Worm (Caenorhabditis elegans): Measurements from ENCODE around the gene sri-46.

The sri-46 gene

DNA sequence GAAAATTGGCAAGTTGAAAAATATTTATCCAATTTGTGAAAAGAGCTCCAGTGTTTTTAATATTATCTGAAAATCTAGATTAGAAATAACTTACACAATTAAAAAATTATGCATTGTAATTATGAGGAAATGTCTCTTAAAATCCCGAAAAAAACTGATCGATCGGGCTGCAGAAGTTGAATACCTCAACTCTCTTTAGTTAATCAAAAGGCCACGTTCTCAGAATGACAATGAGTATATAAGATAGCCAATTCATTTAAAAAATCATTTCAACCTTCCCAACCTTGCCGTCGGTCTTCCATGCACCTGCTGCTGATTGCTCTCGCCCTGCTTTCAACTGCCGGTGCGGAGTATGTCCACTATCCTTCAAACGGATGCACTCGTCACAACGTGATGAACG lies 18.8 kb upstream of the sri-46 start, which contains the start of gene T02H6.4:
Gene T02H6.4, plus strand, starts transcription at position 301 of the 400 bp plus-strand sequence.
- TF ChIP-seq dpl-1 (GFP tag; optimal IDR thresholded peaks at IDR 0.05) = no peak
- no peak for TF ChIP-seq ccch-3 (GFP tag; optimal IDR thresholded peaks at IDR 0.05)
- no peak for TF ChIP-seq nfya-2 (GFP tag; IDR thresholded peaks at IDR 0.05)
- TF ChIP-seq him-1 (tag; optimal IDR thresholded peaks at IDR 0.05) = no peak
- no peak for TF ChIP-seq hlh-26 (GFP tag; conservative IDR thresholded peaks at IDR 0.05)
- no peak for TF ChIP-seq snpc-1.1 (tag; optimal IDR thresholded peaks at IDR 0.05; ENCODE audit: insufficient read depth)

DNA sequence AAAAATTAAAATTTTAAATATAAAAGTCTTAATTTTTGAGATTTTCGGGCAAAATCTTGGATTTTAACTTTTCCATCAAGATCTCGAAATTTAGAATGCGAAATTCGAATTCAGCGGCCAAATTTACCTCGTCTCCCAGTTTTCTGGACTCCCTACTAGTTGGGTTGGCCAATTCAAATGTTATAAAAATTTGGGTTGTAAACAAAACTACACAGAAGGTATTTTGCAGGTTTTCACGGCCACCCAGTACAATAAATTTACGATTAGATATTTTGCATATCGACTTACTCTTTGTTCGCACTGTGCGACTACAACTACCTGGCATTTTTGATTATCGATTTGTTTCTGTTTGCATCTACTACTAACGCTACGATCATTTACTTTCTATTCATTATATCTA lies 13.9 kb upstream of the sri-46 start, which contains the start of gene T02H6.5:
Gene T02H6.5, plus strand, starts transcription at position 301 of the 400 bp plus-strand sequence.
- TF ChIP-seq C06A6.2 (GFP tag; conservative IDR thresholded peaks at IDR 0.05) = no peak
- no peak for TF ChIP-seq ceh-40 (GFP tag; IDR thresholded peaks at IDR 0.05)
- no peak for TF ChIP-seq lsl-1 (GFP tag; optimal IDR thresholded peaks at IDR 0.05)
- no peak for TF ChIP-seq mes-4 (tag; optimal IDR thresholded peaks at IDR 0.05)
- no peak for TF ChIP-seq K12H6.12 (tag; optimal IDR thresholded peaks at IDR 0.05)
- no peak for TF ChIP-seq attf-3 (GFP tag; conservative IDR thresholded peaks at IDR 0.05)
- no peak for TF ChIP-seq snpc-4 (GFP tag; optimal IDR thresholded peaks at IDR 0.05)
- TF ChIP-seq snpc-4 (tag; optimal IDR thresholded peaks at IDR 0.05) = no peak
- TF ChIP-seq sea-2 (GFP tag; IDR thresholded peaks at IDR 0.05) = no peak
- no peak for TF ChIP-seq ama-1 (optimal IDR thresholded peaks at IDR 0.05)
- no peak for TF ChIP-seq ama-1 (GFP tag; optimal IDR thresholded peaks at IDR 0.05)
- no peak for TF ChIP-seq pbrm-1 (GFP tag; IDR thresholded peaks at IDR 0.05)

DNA sequence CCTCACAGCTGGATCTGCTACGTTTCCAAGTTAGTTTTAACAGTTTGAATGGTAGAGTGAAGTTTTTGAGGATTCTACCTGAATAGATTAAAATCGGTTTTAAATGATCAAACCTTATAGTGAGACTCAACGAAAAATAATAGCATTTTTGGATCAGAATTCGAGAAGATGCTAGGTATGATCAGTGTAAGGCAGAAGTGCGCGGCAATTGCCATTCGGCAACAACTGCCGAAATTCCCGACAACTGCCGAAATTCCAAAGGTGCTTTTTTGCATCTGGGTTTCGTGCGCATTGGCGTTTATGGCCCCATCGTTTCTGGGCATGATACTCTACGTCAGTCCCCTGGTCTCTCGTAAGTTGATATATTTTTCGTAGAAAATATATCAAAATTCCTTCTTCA lies 12.5 kb upstream of the sri-46 start, which contains the start of gene T02H6.6:
Gene T02H6.6, plus strand, starts transcription at position 301 of the 400 bp plus-strand sequence.
- TF ChIP-seq B0336.3 (GFP tag; IDR thresholded peaks at IDR 0.05) = no peak
- no peak for TF ChIP-seq ceh-79 (tag; optimal IDR thresholded peaks at IDR 0.05)
- no peak for TF ChIP-seq D2030.7 (GFP tag; IDR thresholded peaks at IDR 0.05)
- TF ChIP-seq attf-6 (GFP tag; IDR thresholded peaks at IDR 0.05) = no peak
- TF ChIP-seq lsl-1 (GFP tag; optimal IDR thresholded peaks at IDR 0.05) = no peak
- TF ChIP-seq ztf-25 (GFP tag; IDR thresholded peaks at IDR 0.05) = no peak
- no peak for TF ChIP-seq let-607 (tag; optimal IDR thresholded peaks at IDR 0.05)
- TF ChIP-seq C17E4.6 (GFP tag; IDR thresholded peaks at IDR 0.05) = no peak
- TF ChIP-seq ceh-100 (GFP tag; IDR thresholded peaks at IDR 0.05) = no peak
- TF ChIP-seq lir-1 (GFP tag; conservative IDR thresholded peaks at IDR 0.05) = no peak

DNA sequence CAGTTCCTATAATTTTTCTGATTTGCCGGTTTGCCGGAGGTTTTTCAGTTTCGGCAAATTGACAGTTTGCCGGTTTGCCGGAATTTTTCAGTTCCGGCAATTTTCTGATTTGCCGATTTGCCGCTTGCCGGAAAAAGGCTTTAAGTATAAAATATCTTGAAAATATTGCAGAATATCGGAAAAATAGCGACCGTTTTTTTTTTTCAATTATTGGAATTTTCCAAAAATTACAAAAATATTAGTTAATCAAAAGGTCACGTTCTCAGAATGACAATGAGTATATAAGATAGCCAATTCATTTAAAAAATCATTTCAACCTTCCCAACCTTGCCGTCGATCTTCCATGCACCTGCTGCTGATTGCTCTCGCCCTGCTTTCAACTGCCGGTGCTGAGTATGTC lies 11.4 kb upstream of the sri-46 start, which contains the start of gene T02H6.7:
Gene T02H6.7, plus strand, starts transcription at position 301 of the 400 bp plus-strand sequence.
- no peak for TF ChIP-seq Y56A3A.18 (GFP tag; IDR thresholded peaks at IDR 0.05)
- no peak for TF ChIP-seq tlf-1 (GFP tag; optimal IDR thresholded peaks at IDR 0.05)
- TF ChIP-seq lsl-1 (GFP tag; optimal IDR thresholded peaks at IDR 0.05) = no peak
- TF ChIP-seq ztf-22 (GFP tag; optimal IDR thresholded peaks at IDR 0.05) = no peak
- no peak for TF ChIP-seq mes-4 (tag; optimal IDR thresholded peaks at IDR 0.05)
- TF ChIP-seq bed-2 (GFP tag; IDR thresholded peaks at IDR 0.05) = no peak
- TF ChIP-seq ztf-28 (GFP tag; IDR thresholded peaks at IDR 0.05) = no peak
- no peak for TF ChIP-seq lin-26 (GFP tag; IDR thresholded peaks at IDR 0.05)
- TF ChIP-seq F10E7.11 (tag; optimal IDR thresholded peaks at IDR 0.05) = no peak
- TF ChIP-seq fkh-3 (tag; optimal IDR thresholded peaks at IDR 0.05) = no peak
- TF ChIP-seq Y95B8A.8 (GFP tag; IDR thresholded peaks at IDR 0.05) = no peak
- no peak for TF ChIP-seq ceh-79 (tag; optimal IDR thresholded peaks at IDR 0.05)
- no peak for TF ChIP-seq tbx-9 (tag; optimal IDR thresholded peaks at IDR 0.05; ENCODE audit: borderline replicate concordance)
- TF ChIP-seq T07F8.4 (tag; optimal IDR thresholded peaks at IDR 0.05) = no peak
- no peak for TF ChIP-seq nhr-80 (tag; optimal IDR thresholded peaks at IDR 0.05)
- TF ChIP-seq madf-6 (GFP tag; IDR thresholded peaks at IDR 0.05) = no peak
- TF ChIP-seq nfya-2 (GFP tag; IDR thresholded peaks at IDR 0.05) = no peak
